Worm (Caenorhabditis elegans): ENCODE measurements around the gene K09C8.8.

DNA sequence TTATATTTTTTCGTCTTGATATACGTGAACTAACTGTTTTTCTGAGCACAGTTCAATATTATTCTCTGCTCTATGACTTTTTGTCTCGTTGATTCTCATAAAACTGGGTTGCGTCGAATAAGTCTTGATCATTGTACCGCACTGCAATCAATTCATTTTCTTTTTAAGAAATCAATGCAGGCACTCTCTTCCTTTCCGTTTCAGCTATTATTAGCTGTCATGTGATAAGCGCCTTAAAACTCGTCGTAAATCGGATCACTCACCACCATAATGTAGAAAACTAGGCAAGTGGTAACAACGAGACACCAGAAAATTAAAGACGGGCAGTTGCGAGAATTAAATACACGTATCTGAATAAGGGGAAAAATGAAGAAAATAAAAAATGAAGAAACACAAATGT is 36.7 kb downstream of the K09C8.8 start:
- no peak for TF ChIP-seq him-1 (tag; optimal IDR thresholded peaks at IDR 0.05)
- TF ChIP-seq W03F9.2 (tag; optimal IDR thresholded peaks at IDR 0.05), result no peak
- TF ChIP-seq dao-5 (tag; optimal IDR thresholded peaks at IDR 0.05), result no peak
